Fruit fly (Drosophila melanogaster) whole organism, embryonic: ENCODE data around the gene CG12123.

ENCODE experiments used
- ATbp ChIP-seq: fragments of 200-800 bp; sonication (Bioruptor generic); optimal IDR thresholded peaks from 2 replicates; lab custom pipeline; 2017; ENCODE audit warnings: missing biosample characterization, mild to moderate bottlenecking, missing genetic modification characterization, missing genetic modification reagents
- CG10543 ChIP-seq: fragments of 200-800 bp; sonication (Bioruptor generic); optimal IDR thresholded peaks from 3 replicates; lab custom pipeline; 2017; ENCODE audit warnings: missing biosample characterization, mild to moderate bottlenecking, missing genetic modification characterization, moderate library complexity
- CG12391 ChIP-seq: fragments of 200-800 bp; sonication (Bioruptor generic); optimal IDR thresholded peaks from 3 replicates; lab custom pipeline; 2018; ENCODE audit warnings: missing biosample characterization, mild to moderate bottlenecking, missing genetic modification characterization, moderate library complexity
- CG12744 ChIP-seq: fragments of 200-800 bp; sonication (Bioruptor generic); optimal IDR thresholded peaks from 2 replicates; lab custom pipeline; 2016; ENCODE audit warnings: missing biosample characterization, missing genetic modification characterization
- CG13296 ChIP-seq: fragments of 200-800 bp; sonication (Bioruptor generic); optimal IDR thresholded peaks from 3 replicates; lab custom pipeline; 2018; ENCODE audit warnings: missing biosample characterization, mild to moderate bottlenecking, missing genetic modification characterization
- CG14014 ChIP-seq: fragments of 200-800 bp; sonication (Bioruptor generic); IDR thresholded peaks from 2 replicates; pipeline ENCODE4 v1.3.6; 2022; ENCODE audit warnings: missing biosample characterization, missing genetic modification characterization
- CG16813 ChIP-seq: fragments of 200-800 bp; sonication (Bioruptor generic); IDR thresholded peaks from 3 replicates; pipeline ENCODE4 v1.3.6; 2022; ENCODE audit warnings: missing biosample characterization, missing genetic modification characterization; ENCODE audit not compliant: partially characterized antibody
- CG17328 ChIP-seq: fragments of 200-800 bp; sonication (Bioruptor generic); IDR thresholded peaks from 2 replicates; pipeline ENCODE4 v1.3.6; 2022; ENCODE audit warnings: missing biosample characterization, missing genetic modification characterization
- CG2712 ChIP-seq: fragments of 200-800 bp; optimal IDR thresholded peaks from 3 replicates; lab custom pipeline; 2019; ENCODE audit warnings: missing biosample characterization, mild to moderate bottlenecking, missing genetic modification characterization, moderate library complexity
- CG31365 ChIP-seq: fragments of 200-800 bp; sonication (Bioruptor generic); optimal IDR thresholded peaks from 2 replicates; lab custom pipeline; 2018; ENCODE audit warnings: missing biosample characterization, mild to moderate bottlenecking, missing genetic modification characterization
- CG3726 ChIP-seq: fragments of 200-800 bp; sonication (Bioruptor generic); IDR thresholded peaks from 3 replicates; pipeline ENCODE4, ENCODE4 v1.3.6; 2022; ENCODE audit warnings: missing biosample characterization, missing genetic modification characterization
- CG4282 ChIP-seq: fragments of 200-800 bp; sonication (Bioruptor generic); optimal IDR thresholded peaks from 2 replicates; lab custom pipeline; 2016; ENCODE audit warnings: missing biosample characterization, missing genetic modification characterization
- CG4404 ChIP-seq: fragments of 200-800 bp; sonication (Bioruptor generic); IDR thresholded peaks from 2 replicates; pipeline ENCODE4 v1.3.6; 2022; ENCODE audit warnings: missing biosample characterization, missing genetic modification characterization
- CG9609 ChIP-seq: fragments of 200-800 bp; sonication (Bioruptor generic); optimal IDR thresholded peaks from 3 replicates; lab custom pipeline; 2016; ENCODE audit warnings: missing biosample characterization, missing genetic modification characterization
- Dfd ChIP-seq, 2 experiments: fragments of >200 bp; optimal IDR thresholded peaks; 2 replicates each; lab custom pipeline; 2017; ENCODE audit warnings: missing biosample characterization in 2 of 2, missing genetic modification characterization in 2 of 2
- Dip2 ChIP-seq: fragments of 200-800 bp; sonication (Bioruptor generic); IDR thresholded peaks from 2 replicates; pipeline ENCODE4 v1.3.6; 2022; ENCODE audit warnings: missing biosample characterization, missing genetic modification characterization
- Dll ChIP-seq: fragments of 200-800 bp; sonication (Bioruptor generic); IDR thresholded peaks from 4 replicates; pipeline ENCODE4 v1.3.6; 2022; ENCODE audit warnings: missing biosample characterization, missing genetic modification characterization; ENCODE audit not compliant: partially characterized antibody
- E2f2 ChIP-seq: fragments of 200-800 bp; sonication (Bioruptor generic); IDR thresholded peaks from 2 replicates; pipeline ENCODE4 v1.3.6; 2022; ENCODE audit warnings: missing biosample characterization, missing genetic modification characterization
- H15 ChIP-seq: fragments of 200-800 bp; sonication (Bioruptor generic); IDR thresholded peaks from 3 replicates; pipeline ENCODE4 v1.3.6; 2022; ENCODE audit warnings: missing biosample characterization, missing genetic modification characterization
- HLH3B ChIP-seq: fragments of 200-800 bp; sonication (Bioruptor generic); IDR thresholded peaks from 2 replicates; pipeline ENCODE4 v1.3.6; 2022; ENCODE audit warnings: missing biosample characterization, missing genetic modification characterization
- Hmx ChIP-seq: fragments of 200-800 bp; sonication (Bioruptor generic); optimal IDR thresholded peaks from 2 replicates; lab custom pipeline; 2016; ENCODE audit warnings: missing biosample characterization, missing genetic modification characterization
- Med ChIP-seq: fragments of 200-800 bp; sonication (Bioruptor generic); peaks from one replicate; lab custom pipeline; 2016; ENCODE audit warnings: missing biosample characterization, missing genetic modification characterization, mild to moderate bottlenecking, inconsistent platforms, moderate library complexity
- Mes4 ChIP-seq: fragments of 200-800 bp; sonication (Bioruptor generic); optimal IDR thresholded peaks from 2 replicates; lab custom pipeline; 2016; ENCODE audit warnings: missing biosample characterization, missing genetic modification characterization
- Oaz ChIP-seq: fragments of 200-800 bp; sonication (Bioruptor generic); IDR thresholded peaks from 2 replicates; pipeline ENCODE4 v1.3.6; 2022; ENCODE audit warnings: missing biosample characterization, missing genetic modification characterization
- Optix ChIP-seq: fragments of 200-800 bp; sonication (Bioruptor generic); IDR thresholded peaks from 3 replicates; pipeline ENCODE4 v1.3.6; 2022; ENCODE audit warnings: missing biosample characterization, missing genetic modification characterization
- Ptx1 ChIP-seq: fragments of 200-800 bp; sonication (Bioruptor generic); IDR thresholded peaks from 2 replicates; pipeline ENCODE4 v1.3.6; 2022; ENCODE audit warnings: missing biosample characterization, missing genetic modification characterization
- YL-1 ChIP-seq: fragments of 200-800 bp; sonication (Bioruptor generic); optimal IDR thresholded peaks from 3 replicates; lab custom pipeline; 2017; ENCODE audit warnings: missing biosample characterization, mild to moderate bottlenecking, missing genetic modification characterization
- ab ChIP-seq: fragments of 200-800 bp; sonication (Bioruptor generic); optimal IDR thresholded peaks from 2 replicates; lab custom pipeline; 2016; ENCODE audit warnings: missing biosample characterization, missing genetic modification characterization
- abd-A ChIP-seq: fragments of 200-800 bp; sonication (Bioruptor generic); optimal IDR thresholded peaks from 3 replicates; lab custom pipeline; 2019; ENCODE audit warnings: missing biosample characterization, mild to moderate bottlenecking, missing genetic modification characterization, moderate library complexity
- ara ChIP-seq: fragments of 200-800 bp; sonication (Bioruptor generic); IDR thresholded peaks from 2 replicates; pipeline ENCODE4 v1.3.6; 2022; ENCODE audit warnings: missing biosample characterization, missing genetic modification characterization
- az2 ChIP-seq: fragments of 200-800 bp; sonication (Bioruptor generic); optimal IDR thresholded peaks from 3 replicates; lab custom pipeline; 2016; ENCODE audit warnings: missing biosample characterization, missing genetic modification characterization
- cad ChIP-seq: fragments of >200 bp; optimal IDR thresholded peaks from 2 replicates; lab custom pipeline; 2017; ENCODE audit warnings: missing biosample characterization, missing genetic modification characterization
- chif ChIP-seq, 2 experiments: fragments of 200-800 bp; sonication (Bioruptor generic); optimal IDR thresholded peaks; 3 replicates each; lab custom pipeline; 2016; ENCODE audit warnings: missing biosample characterization in 2 of 2, missing genetic modification characterization in 2 of 2
- chn ChIP-seq: fragments of 200-800 bp; sonication (Bioruptor generic); optimal IDR thresholded peaks from 2 replicates; lab custom pipeline; 2016; ENCODE audit warnings: missing biosample characterization, missing genetic modification characterization
- esg ChIP-seq: fragments of 200-800 bp; sonication (Bioruptor generic); conservative IDR thresholded peaks from 2 replicates; pipeline ENCODE4 v1.3.6; 2022; ENCODE audit warnings: missing biosample characterization, missing genetic modification characterization
- fd3F ChIP-seq: fragments of 200-800 bp; sonication (Bioruptor generic); optimal IDR thresholded peaks from 2 replicates; lab custom pipeline; 2018; ENCODE audit warnings: missing biosample characterization, mild to moderate bottlenecking, missing genetic modification characterization, moderate library complexity
- gce ChIP-seq: fragments of 200-800 bp; sonication (Bioruptor generic); IDR thresholded peaks from 3 replicates; pipeline ENCODE4 v1.3.6; 2022; ENCODE audit warnings: missing biosample characterization, missing genetic modification characterization
- gsb-n ChIP-seq: fragments of 200-800 bp; sonication (Bioruptor generic); optimal IDR thresholded peaks from 3 replicates; lab custom pipeline; 2018; ENCODE audit warnings: missing biosample characterization, mild to moderate bottlenecking, missing genetic modification characterization
- lbe ChIP-seq: fragments of 200-800 bp; sonication (Bioruptor generic); optimal IDR thresholded peaks from 2 replicates; lab custom pipeline; 2016; ENCODE audit warnings: missing biosample characterization, mild to moderate bottlenecking, missing genetic modification characterization
- lilli ChIP-seq: fragments of 200-800 bp; sonication (Bioruptor generic); optimal IDR thresholded peaks from 3 replicates; lab custom pipeline; 2016; ENCODE audit warnings: missing biosample characterization, missing genetic modification characterization
- luna ChIP-seq: fragments of 200-800 bp; sonication (Bioruptor generic); optimal IDR thresholded peaks from 2 replicates; lab custom pipeline; 2016; ENCODE audit warnings: missing biosample characterization, missing genetic modification characterization
- maf-S ChIP-seq: fragments of 200-800 bp; sonication (Bioruptor generic); optimal IDR thresholded peaks from 2 replicates; lab custom pipeline; 2016; ENCODE audit warnings: missing biosample characterization, missing genetic modification characterization
- mam ChIP-seq: fragments of 200-800 bp; sonication (Bioruptor generic); optimal IDR thresholded peaks from 3 replicates; lab custom pipeline; 2016; ENCODE audit warnings: missing biosample characterization, missing genetic modification characterization
- nerfin-1 ChIP-seq: fragments of 200-800 bp; sonication (Bioruptor generic); optimal IDR thresholded peaks from 3 replicates; lab custom pipeline; 2019; ENCODE audit warnings: missing biosample characterization, mild to moderate bottlenecking, missing genetic modification characterization, moderate library complexity
- pfk ChIP-seq: fragments of 200-800 bp; sonication (Bioruptor generic); optimal IDR thresholded peaks from 2 replicates; lab custom pipeline; 2018; ENCODE audit warnings: missing biosample characterization, mild to moderate bottlenecking, missing genetic modification characterization, moderate library complexity
- pita ChIP-seq: fragments of 200-800 bp; sonication (Bioruptor generic); optimal IDR thresholded peaks from 2 replicates; lab custom pipeline; 2017; ENCODE audit warnings: missing biosample characterization, mild to moderate bottlenecking, missing genetic modification characterization
- slbo ChIP-seq: fragments of 200-800 bp; sonication (Bioruptor generic); IDR thresholded peaks from 2 replicates; pipeline ENCODE4 v1.3.6; 2022; ENCODE audit warnings: missing biosample characterization, missing genetic modification characterization
- vnd ChIP-seq: fragments of 200-800 bp; sonication (Bioruptor generic); IDR thresholded peaks from 3 replicates; pipeline ENCODE4 v1.3.6; 2022; ENCODE audit warnings: missing biosample characterization, missing genetic modification characterization; ENCODE audit not compliant: partially characterized antibody
- vvl ChIP-seq: fragments of 200-800 bp; sonication (Bioruptor generic); IDR thresholded peaks from 2 replicates; pipeline ENCODE4 v1.3.6; 2022; ENCODE audit warnings: missing biosample characterization, missing genetic modification characterization
- zen2 ChIP-seq: fragments of 200-800 bp; sonication (Bioruptor generic); IDR thresholded peaks from 3 replicates; pipeline ENCODE4 v1.3.6; 2022; ENCODE audit warnings: missing biosample characterization, missing genetic modification characterization; ENCODE audit not compliant: partially characterized antibody

Gene CG12123

DNA sequence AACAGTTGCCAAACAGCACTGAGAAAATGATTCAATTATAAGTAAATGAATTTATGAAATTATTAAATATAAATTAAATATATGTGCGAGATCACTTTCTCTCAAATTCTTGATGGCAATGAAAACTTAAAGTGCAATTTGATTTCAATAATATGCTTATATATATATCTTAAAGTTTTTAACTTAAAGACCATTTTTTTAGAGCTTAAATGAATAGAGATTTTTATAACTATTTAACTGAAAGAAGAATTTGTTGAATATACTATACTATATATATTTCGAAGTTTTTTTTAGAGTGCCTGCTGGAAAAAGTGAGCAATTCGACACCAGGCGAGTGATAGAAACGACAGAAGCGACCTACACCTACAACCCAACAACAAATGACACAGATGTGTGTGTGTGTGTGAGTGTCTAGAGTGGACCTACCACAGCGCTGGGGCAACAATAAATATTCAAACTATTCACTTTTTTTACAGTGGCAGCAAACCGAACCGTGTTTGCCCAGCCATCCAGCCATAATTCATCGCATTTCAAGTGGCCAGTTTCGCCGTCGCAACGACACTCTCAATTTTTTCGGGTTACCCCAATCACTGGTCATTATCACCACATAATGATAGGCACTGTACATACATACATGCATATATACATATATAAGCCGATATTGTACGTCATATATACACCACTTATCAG lies 2.9 kb upstream of the CG12123 start (continued):
- TF ChIP-seq Med (GFP tag; lab: Kevin White, UChicago) (peak; percentile 76), slbo (peak; percentile 12; the same call in 1 of the 2 replicates), gce (GFP tag; lab: Robert Waterston, UW) (0 out of 3 replicates have a peak, but pooled peaks have one; percentile 19), CG2712 (peak; percentile 91), chif (GFP tag; optimal IDR thresholded peaks at IDR 0.05; lab: Kevin White, UChicago) (no peak), vvl (GFP tag; lab: Robert Waterston, UW) (peak; percentile 36; the same call in 1 of the 2 replicates), CG17328 (GFP tag; lab: Robert Waterston, UW) (peak; percentile 64), zen2 (GFP tag; lab: Robert Waterston, UW) (no peak), vnd (GFP tag; lab: Robert Waterston, UW) (peak; percentile 39; the same call in 2 of the 3 replicates), Oaz (GFP tag; lab: Robert Waterston, UW) (peak; percentile 29; the same call in 1 of the 2 replicates), E2f2 (GFP tag; lab: Robert Waterston, UW) (peak; percentile 17; the same call in 1 of the 2 replicates), az2 (GFP tag; lab: Kevin White, UChicago) (peak; percentile 35), pfk (GFP tag; lab: Kevin White, UChicago) (no peak), CG13296 (GFP tag; lab: Kevin White, UChicago) (no peak), CG12391 (tag; lab: Kevin White, UChicago) (peak; percentile 83), gsb-n (peak; percentile 71), YL-1 (GFP tag; lab: Kevin White, UChicago) (no peak), H15 (GFP tag; lab: Robert Waterston, UW) (no peak), pita (no peak), CG4404 (peak; percentile 62), Ptx1 (GFP tag; lab: Robert Waterston, UW) (peak; percentile 67), fd3F (GFP tag; lab: Kevin White, UChicago) (peak; percentile 2), ATbp (GFP tag; lab: Kevin White, UChicago) (peak; percentile 34), lilli (GFP tag; lab: Kevin White, UChicago) (no peak), CG12744 (GFP tag; lab: Kevin White, UChicago) (no peak), ab (GFP tag; lab: Kevin White, UChicago) (no peak), mam (GFP tag; lab: Kevin White, UChicago) (no peak), abd-A (tag; lab: Kevin White, UChicago) (no peak), Mes4 (GFP tag; lab: Kevin White, UChicago) (no peak), luna (GFP tag; lab: Kevin White, UChicago) (no peak), ara (no peak), CG14014 (GFP tag; lab: Robert Waterston, UW) (no peak), Dll (GFP tag; lab: Robert Waterston, UW) (no peak), CG9609 (GFP tag; lab: Kevin White, UChicago) (no peak), maf-S (GFP tag; lab: Kevin White, UChicago) (no peak), esg (GFP tag; lab: Robert Waterston, UW) (0 out of 2 replicates have a peak, but pooled peaks have one; percentile 17), HLH3B (GFP tag; lab: Robert Waterston, UW) (peak; percentile 46; the same call in 1 of the 2 replicates), CG4282 (no peak), CG31365 (tag; lab: Kevin White, UChicago) (no peak), CG16813 (GFP tag; lab: Robert Waterston, UW) (no peak), Dfd (GFP tag; optimal IDR thresholded peaks at IDR 0.05; lab: Kevin White, UChicago) (no peak), CG3726 (GFP tag; lab: Robert Waterston, UW) (no peak), lbe (GFP tag; lab: Kevin White, UChicago) (no peak), cad (GFP tag; lab: Kevin White, UChicago) (no peak), Optix (no peak), Dip2 (GFP tag; lab: Robert Waterston, UW) (no peak), chn (GFP tag; lab: Kevin White, UChicago) (peak; percentile 7), Hmx (GFP tag; lab: Kevin White, UChicago) (no peak), CG10543 (GFP tag; lab: Kevin White, UChicago) (peak; percentile 54), nerfin-1 (peak; percentile 54)
